Worm (Caenorhabditis elegans): ENCODE data around the gene ctf-18.

- TF ChIP-seq flt-1 (GFP tag; IDR thresholded peaks at IDR 0.05) (no peak), tab-1 (GFP tag; IDR thresholded peaks at IDR 0.05) (no peak), klf-2 (GFP tag; conservative IDR thresholded peaks at IDR 0.05) (no peak), ref-1 (GFP tag; conservative IDR thresholded peaks at IDR 0.05) (no peak), cog-1 (tag; optimal IDR thresholded peaks at IDR 0.05) (no peak), ztf-29 (GFP tag; IDR thresholded peaks at IDR 0.05) (no peak), T22C8.4 (GFP tag; IDR thresholded peaks at IDR 0.05) (no peak), med-1 (GFP tag; optimal IDR thresholded peaks at IDR 0.05; ENCODE audit: insufficient read depth) (no peak)
Measured at ce11 chrIV:10129957-10130356, 3.5 kb upstream of the ctf-18 start, which contains the start of gene glt-3.
